Worm (Caenorhabditis elegans): ENCODE results near the gene C03B1.6.

ce11 chrX:6347013-6347412, 3.1 kb upstream of the C03B1.6 start, which contains the start of gene C03B1.9:
- no peak for TF ChIP-seq unc-62 (GFP tag; optimal IDR thresholded peaks at IDR 0.05)
- no peak for TF ChIP-seq fos-1 (tag; optimal IDR thresholded peaks at IDR 0.05)
- TF ChIP-seq egl-27 (tag; optimal IDR thresholded peaks at IDR 0.05) = no peak
